Worm (Caenorhabditis elegans): Measurements from ENCODE around the gene str-260.
A peak's percentile ranks its signal among the peaks of the same experiment; 100 is the strongest.

str-260 gene

DNA sequence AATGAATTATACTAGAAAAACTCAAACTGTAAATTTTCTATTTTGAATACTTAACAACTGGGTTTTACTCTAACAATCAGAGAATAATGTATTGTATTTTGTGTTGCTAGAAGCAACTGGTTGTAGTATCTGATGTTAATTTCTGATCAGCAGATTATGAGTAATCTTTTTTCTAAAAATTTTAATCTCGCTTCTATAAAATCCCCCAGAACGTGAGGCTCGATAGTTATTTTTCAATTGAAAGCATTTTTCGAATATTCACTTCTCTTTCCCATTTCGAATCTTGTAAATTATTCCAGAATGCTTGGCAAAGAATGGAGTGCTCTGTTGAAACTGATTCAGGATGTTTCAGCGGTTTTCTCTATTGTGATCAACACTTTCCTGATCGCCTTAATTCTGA, 9.1 kb upstream of the str-260 start, which contains the start of gene str-227:
str-227 (plus strand) TSS at position 301 of the 400 bp plus-strand sequence.
- TF ChIP-seq unc-62 (GFP tag; optimal IDR thresholded peaks at IDR 0.05 in 1 of 2) (peak in 1 of 2 experiments; percentile 2), unc-62 (tag; optimal IDR thresholded peaks at IDR 0.05) (no peak), nhr-41 (GFP tag; IDR thresholded peaks at IDR 0.05) (no peak), nhr-6 (tag; optimal IDR thresholded peaks at IDR 0.05) (no peak), mep-1 (tag; optimal IDR thresholded peaks at IDR 0.05) (no peak), ctbp-1 (GFP tag; IDR thresholded peaks at IDR 0.05) (no peak)

DNA sequence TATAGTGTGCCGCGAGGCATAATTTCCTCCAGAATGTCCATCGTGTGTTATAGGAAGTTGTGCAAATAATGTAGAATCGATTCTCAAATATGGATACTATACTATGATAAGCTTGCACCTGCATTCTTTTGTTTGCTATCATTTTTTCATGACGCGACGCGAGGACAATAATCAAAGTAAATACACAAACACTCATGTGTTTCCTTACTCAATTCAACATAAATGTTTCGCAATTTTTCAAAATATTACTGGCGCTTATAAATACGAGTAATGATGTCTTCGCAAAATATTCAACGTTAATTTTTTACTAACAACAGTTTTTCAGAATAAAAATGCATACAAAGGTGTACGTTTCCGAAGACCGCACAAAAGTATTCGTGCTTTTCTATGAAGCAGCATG, 3.7 kb upstream of the str-260 start, which contains the start of gene irg-1:
irg-1 (plus strand) TSS at position 326 of the 400 bp plus-strand sequence.
- TF ChIP-seq aly-2 (tag; optimal IDR thresholded peaks at IDR 0.05) (no peak), Y75B8A.6 (GFP tag; IDR thresholded peaks at IDR 0.05) (no peak), daf-12 (tag; optimal IDR thresholded peaks at IDR 0.05) (no peak), R02D3.7 (tag; optimal IDR thresholded peaks at IDR 0.05) (no peak), php-3 (GFP tag; IDR thresholded peaks at IDR 0.05) (no peak), zfp-2 (tag; optimal IDR thresholded peaks at IDR 0.05) (no peak), aha-1 (tag) (peak; percentile 56), ctbp-1 (GFP tag; IDR thresholded peaks at IDR 0.05) (no peak), hlh-11 (tag; optimal IDR thresholded peaks at IDR 0.05) (no peak), nhr-28 (tag; optimal IDR thresholded peaks at IDR 0.05) (peak; percentile 54), spr-3 (GFP tag; optimal IDR thresholded peaks at IDR 0.05) (no peak), pha-4 (GFP tag; IDR thresholded peaks at IDR 0.05) (no peak), pha-4 (tag; optimal IDR thresholded peaks at IDR 0.05) (peak; percentile 30), dve-1 (tag; optimal IDR thresholded peaks at IDR 0.05; ENCODE audit: insufficient read depth) (no peak), ZK337.2 (GFP tag; IDR thresholded peaks at IDR 0.05) (no peak), ceh-28 (tag; optimal IDR thresholded peaks at IDR 0.05) (no peak), saeg-2 (GFP tag; IDR thresholded peaks at IDR 0.05) (no peak), unc-62 (GFP tag; optimal IDR thresholded peaks at IDR 0.05 in 1 of 2) (peak in 1 of 2 experiments; percentile 27), unc-62 (tag; optimal IDR thresholded peaks at IDR 0.05) (no peak), snpc-1.2 (GFP tag; IDR thresholded peaks at IDR 0.05) (no peak), nhr-102 (tag; optimal IDR thresholded peaks at IDR 0.05) (no peak), nhr-77 (tag; optimal IDR thresholded peaks at IDR 0.05) (peak; percentile 37), ztf-7 (tag; optimal IDR thresholded peaks at IDR 0.05) (no peak), F26F4.8 (GFP tag; conservative IDR thresholded peaks at IDR 0.05) (no peak), nhr-111 (GFP tag; optimal IDR thresholded peaks at IDR 0.05) (no peak), Y48G9A.11 (GFP tag; IDR thresholded peaks at IDR 0.05) (no peak), daf-16 (GFP tag; optimal IDR thresholded peaks at IDR 0.05) (no peak), daf-16 (tag; optimal IDR thresholded peaks at IDR 0.05) (peak; percentile 72), mep-1 (tag; optimal IDR thresholded peaks at IDR 0.05) (no peak), dmd-8 (GFP tag; IDR thresholded peaks at IDR 0.05) (no peak), pqm-1 (tag; optimal IDR thresholded peaks at IDR 0.05) (peak; percentile 4), Y105C5A.15 (GFP tag; IDR thresholded peaks at IDR 0.05) (no peak)

DNA sequence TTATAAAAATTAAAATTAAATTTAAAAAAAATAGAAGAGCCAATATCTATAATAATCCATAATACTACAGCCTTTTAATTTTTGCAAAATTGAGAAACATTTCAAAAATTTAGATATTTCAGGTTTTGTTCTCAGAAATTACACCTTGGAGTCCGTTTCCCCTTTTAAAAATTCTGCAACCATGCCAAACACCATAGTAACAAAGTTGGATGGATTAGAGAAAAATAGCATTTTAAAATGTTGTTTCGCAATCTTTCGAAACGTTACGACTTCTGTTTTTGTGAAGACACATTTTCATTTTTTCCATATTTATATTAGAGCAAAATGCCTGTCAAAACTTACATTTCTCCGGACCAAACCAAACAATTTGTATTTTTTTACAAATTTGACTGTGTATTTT, 2.0 kb upstream of the str-260 start, which contains the start of gene T24A6.7:
T24A6.7 (plus strand) TSS at position 301 of the 400 bp plus-strand sequence.
- TF ChIP-seq gei-8 (GFP tag; optimal IDR thresholded peaks at IDR 0.05): no peak
- no peak for TF ChIP-seq nhr-28 (tag; optimal IDR thresholded peaks at IDR 0.05)
- no peak for TF ChIP-seq php-3 (GFP tag; IDR thresholded peaks at IDR 0.05)
- TF ChIP-seq hlh-30 (tag; optimal IDR thresholded peaks at IDR 0.05; ENCODE audit: insufficient read depth): no peak
- TF ChIP-seq fkh-10 (GFP tag; optimal IDR thresholded peaks at IDR 0.05): no peak
- no peak for TF ChIP-seq nhr-102 (tag; optimal IDR thresholded peaks at IDR 0.05)
- no peak for TF ChIP-seq Y5F2A.4 (GFP tag; optimal IDR thresholded peaks at IDR 0.05)
- no peak for TF ChIP-seq T20F7.1 (GFP tag; optimal IDR thresholded peaks at IDR 0.05)
- TF ChIP-seq nhr-25 (tag; optimal IDR thresholded peaks at IDR 0.05; ENCODE audit: borderline replicate concordance, insufficient read depth): no peak
- no peak for TF ChIP-seq ztf-11 (tag; optimal IDR thresholded peaks at IDR 0.05)
- TF ChIP-seq tra-1 (GFP tag; IDR thresholded peaks at IDR 0.05): no peak
- no peak for TF ChIP-seq lin-29 (GFP tag; IDR thresholded peaks at IDR 0.05)
- no peak for TF ChIP-seq mes-2 (tag; optimal IDR thresholded peaks at IDR 0.05; ENCODE audit: poor library complexity, severe bottlenecking)

All from whole organism, L4 larva.